Fruit fly (Drosophila melanogaster) whole organism, embryonic: ENCODE data around the gene CG43063.
A peak's percentile ranks its signal among the peaks of the same experiment; 100 is the strongest.

Source experiments
- CG10431 ChIP-seq: fragments of 200-800 bp; sonication (Bioruptor generic); optimal IDR thresholded peaks from 3 replicates; lab custom pipeline; 2018; ENCODE audit warnings: missing biosample characterization, mild to moderate bottlenecking, missing genetic modification characterization
- CG11723 ChIP-seq: fragments of 200-800 bp; sonication (Bioruptor generic); optimal IDR thresholded peaks from 2 replicates; lab custom pipeline; 2017; ENCODE audit warnings: missing biosample characterization, mild to moderate bottlenecking, missing genetic modification characterization
- CG12942 ChIP-seq: fragments of 200-800 bp; sonication (Bioruptor generic); optimal IDR thresholded peaks from 3 replicates; lab custom pipeline; 2016; ENCODE audit warnings: missing biosample characterization, missing genetic modification characterization
- CG14050 ChIP-seq: fragments of 200-800 bp; sonication (Bioruptor generic); IDR thresholded peaks from 3 replicates; pipeline ENCODE4 v1.3.6; 2022; ENCODE audit warnings: missing biosample characterization, missing genetic modification characterization
- CG15269 ChIP-seq: fragments of 200-800 bp; sonication (Bioruptor generic); optimal IDR thresholded peaks from 2 replicates; lab custom pipeline; 2018; ENCODE audit warnings: missing biosample characterization, mild to moderate bottlenecking, missing genetic modification characterization, moderate library complexity
- CG15479 ChIP-seq: fragments of 200-800 bp; sonication (Bioruptor generic); optimal IDR thresholded peaks from 3 replicates; lab custom pipeline; 2019; ENCODE audit warnings: missing biosample characterization, mild to moderate bottlenecking, missing genetic modification characterization, moderate library complexity
- CG1647 ChIP-seq: fragments of 200-800 bp; sonication (Bioruptor generic); optimal IDR thresholded peaks from 3 replicates; lab custom pipeline; 2016; ENCODE audit warnings: missing biosample characterization, missing genetic modification characterization
- CG17361 ChIP-seq: fragments of 200-800 bp; sonication (Bioruptor generic); IDR thresholded peaks from 3 replicates; pipeline ENCODE4 v1.3.6; 2022; ENCODE audit warnings: missing biosample characterization, missing genetic modification characterization
- CG1832 ChIP-seq: fragments of 200-800 bp; sonication (Bioruptor generic); optimal IDR thresholded peaks from 2 replicates; lab custom pipeline; 2017; ENCODE audit warnings: missing biosample characterization, mild to moderate bottlenecking, missing genetic modification characterization, inconsistent platforms
- CG33213 ChIP-seq: fragments of 200-800 bp; sonication (Bioruptor generic); optimal IDR thresholded peaks from 3 replicates; lab custom pipeline; 2016; ENCODE audit warnings: missing biosample characterization, missing genetic modification characterization
- CG4360 ChIP-seq: fragments of 200-800 bp; sonication (Bioruptor generic); IDR thresholded peaks from 2 replicates; pipeline ENCODE4 v1.3.6; 2022; ENCODE audit warnings: missing biosample characterization, missing genetic modification characterization
- CG7271 ChIP-seq: fragments of 200-800 bp; sonication (Bioruptor generic); optimal IDR thresholded peaks from 2 replicates; lab custom pipeline; 2018; ENCODE audit warnings: missing biosample characterization, mild to moderate bottlenecking, missing genetic modification characterization, moderate library complexity
- CG9437 ChIP-seq: fragments of 200-800 bp; sonication (Bioruptor generic); optimal IDR thresholded peaks from 2 replicates; lab custom pipeline; 2018; ENCODE audit warnings: missing biosample characterization, mild to moderate bottlenecking, missing genetic modification characterization
- CTCF ChIP-seq: fragments of 200-800 bp; sonication (Bioruptor generic); optimal IDR thresholded peaks from 2 replicates; lab custom pipeline; 2017; ENCODE audit warnings: missing biosample characterization, mild to moderate bottlenecking, missing genetic modification characterization, moderate library complexity
- D19A ChIP-seq: fragments of 200-800 bp; optimal IDR thresholded peaks from 3 replicates; lab custom pipeline; 2019; ENCODE audit warnings: missing biosample characterization, mild to moderate bottlenecking, missing genetic modification characterization, moderate library complexity
- Deaf1 ChIP-seq: fragments of 200-800 bp; optimal IDR thresholded peaks from 3 replicates; lab custom pipeline; 2019; ENCODE audit warnings: missing biosample characterization, mild to moderate bottlenecking, missing genetic modification characterization, moderate library complexity
- Dll ChIP-seq: fragments of 200-800 bp; sonication (Bioruptor generic); IDR thresholded peaks from 4 replicates; pipeline ENCODE4 v1.3.6; 2022; ENCODE audit warnings: missing biosample characterization, missing genetic modification characterization; ENCODE audit not compliant: partially characterized antibody
- Drgx ChIP-seq: fragments of 200-800 bp; sonication (Bioruptor generic); IDR thresholded peaks from 2 replicates; pipeline ENCODE4 v1.3.6; 2022; ENCODE audit warnings: missing biosample characterization, missing genetic modification characterization
- Fer1 ChIP-seq: fragments of 200-800 bp; sonication (Bioruptor generic); optimal IDR thresholded peaks from 2 replicates; lab custom pipeline; 2017; ENCODE audit warnings: missing biosample characterization, mild to moderate bottlenecking, missing genetic modification characterization
- Fer2 ChIP-seq: fragments of 200-800 bp; sonication (Bioruptor generic); optimal IDR thresholded peaks from 2 replicates; lab custom pipeline; 2018; ENCODE audit warnings: missing biosample characterization, mild to moderate bottlenecking, missing genetic modification characterization, moderate library complexity
- HLH4C ChIP-seq: fragments of 200-800 bp; sonication (Bioruptor generic); IDR thresholded peaks from 3 replicates; pipeline ENCODE4 v1.3.6; 2022; ENCODE audit warnings: missing biosample characterization, missing genetic modification characterization; ENCODE audit not compliant: partially characterized antibody
- Hr39 ChIP-seq: fragments of >200 bp; optimal IDR thresholded peaks from 2 replicates; lab custom pipeline; 2017
- Myb ChIP-seq: fragments of 200-800 bp; sonication (Bioruptor generic); optimal IDR thresholded peaks from 2 replicates; lab custom pipeline; 2016; ENCODE audit warnings: missing biosample characterization, missing genetic modification characterization
- Nf-YA ChIP-seq: fragments of 200-800 bp; sonication (Bioruptor generic); IDR thresholded peaks from 2 replicates; pipeline ENCODE4 v1.3.6; 2022; ENCODE audit warnings: missing biosample characterization, missing genetic modification characterization
- Nf-YB ChIP-seq: fragments of 200-800 bp; sonication (Bioruptor generic); optimal IDR thresholded peaks from 3 replicates; lab custom pipeline; 2019; ENCODE audit warnings: missing biosample characterization, mild to moderate bottlenecking, missing genetic modification characterization, moderate library complexity
- Nf-YC ChIP-seq: fragments of 200-800 bp; optimal IDR thresholded peaks from 3 replicates; lab custom pipeline; 2019; ENCODE audit warnings: missing biosample characterization, mild to moderate bottlenecking, missing genetic modification characterization, moderate library complexity
- Optix ChIP-seq: fragments of 200-800 bp; sonication (Bioruptor generic); IDR thresholded peaks from 3 replicates; pipeline ENCODE4 v1.3.6; 2022; ENCODE audit warnings: missing biosample characterization, missing genetic modification characterization
- Trl ChIP-seq, 3 experiments: fragments of >200 bp in 2 of 3; fragments of 200-800 bp in 1 of 3; sonication (Bioruptor generic) in 1 of 3; optimal IDR thresholded peaks; 2 replicates in 1 of 3; 3 replicates in 2 of 3; lab custom pipeline; 2016 to 2017; ENCODE audit warnings: missing biosample characterization in 1 of 3, missing genetic modification characterization in 1 of 3
- Xrp1 ChIP-seq: fragments of 200-800 bp; sonication (Bioruptor generic); IDR thresholded peaks from 2 replicates; pipeline ENCODE4 v1.3.6; 2022; ENCODE audit warnings: missing biosample characterization, missing genetic modification characterization
- ara ChIP-seq: fragments of 200-800 bp; sonication (Bioruptor generic); IDR thresholded peaks from 2 replicates; pipeline ENCODE4 v1.3.6; 2022; ENCODE audit warnings: missing biosample characterization, missing genetic modification characterization
- cad ChIP-seq: fragments of >200 bp; optimal IDR thresholded peaks from 2 replicates; lab custom pipeline; 2017; ENCODE audit warnings: missing biosample characterization, missing genetic modification characterization
- cg ChIP-seq: fragments of 200-800 bp; sonication (Bioruptor generic); optimal IDR thresholded peaks from 3 replicates; lab custom pipeline; 2019; ENCODE audit warnings: missing biosample characterization, mild to moderate bottlenecking, missing genetic modification characterization, moderate library complexity
- ci ChIP-seq: fragments of 200-800 bp; sonication (Bioruptor generic); IDR thresholded peaks from 3 replicates; pipeline ENCODE4 v1.3.6; 2022; ENCODE audit warnings: missing biosample characterization, missing genetic modification characterization
- croc ChIP-seq: fragments of 200-800 bp; sonication (Bioruptor generic); conservative IDR thresholded peaks from 3 replicates; pipeline ENCODE4 v1.3.6; 2022; ENCODE audit warnings: missing biosample characterization, missing genetic modification characterization
- dysf ChIP-seq: fragments of 200-800 bp; sonication (Bioruptor generic); IDR thresholded peaks from 3 replicates; pipeline ENCODE4 v1.3.6; 2022; ENCODE audit warnings: missing biosample characterization, missing genetic modification characterization
- ewg ChIP-seq: fragments of 200-800 bp; sonication (Bioruptor generic); optimal IDR thresholded peaks from 3 replicates; lab custom pipeline; 2017; ENCODE audit warnings: mild to moderate bottlenecking, missing biosample characterization, missing genetic modification reagents, missing genetic modification characterization
- exex ChIP-seq: fragments of 200-800 bp; sonication (Bioruptor generic); optimal IDR thresholded peaks from 4 replicates; lab custom pipeline; 2018; ENCODE audit warnings: missing biosample characterization, mild to moderate bottlenecking, missing genetic modification characterization, moderate library complexity
- gcm2 ChIP-seq: fragments of 200-800 bp; sonication (Bioruptor generic); optimal IDR thresholded peaks from 2 replicates; lab custom pipeline; 2016; ENCODE audit warnings: missing biosample characterization, missing genetic modification characterization
- grn ChIP-seq: fragments of 200-800 bp; sonication (Bioruptor generic); optimal IDR thresholded peaks from 3 replicates; lab custom pipeline; 2017; ENCODE audit warnings: missing biosample characterization, missing genetic modification characterization
- jing ChIP-seq: fragments of 200-800 bp; sonication (Bioruptor generic); optimal IDR thresholded peaks from 2 replicates; lab custom pipeline; 2018; ENCODE audit warnings: missing biosample characterization, mild to moderate bottlenecking, missing genetic modification characterization
- knrl ChIP-seq: fragments of 200-800 bp; sonication (Bioruptor generic); IDR thresholded peaks from 3 replicates; pipeline ENCODE4 v1.3.6; 2022; ENCODE audit warnings: missing biosample characterization, missing genetic modification characterization; ENCODE audit not compliant: partially characterized antibody
- nmo ChIP-seq: fragments of 200-800 bp; sonication (Bioruptor generic); optimal IDR thresholded peaks from 2 replicates; lab custom pipeline; 2018; ENCODE audit warnings: missing biosample characterization, mild to moderate bottlenecking, missing genetic modification characterization, moderate library complexity
- nom ChIP-seq: fragments of 200-800 bp; sonication (Bioruptor generic); optimal IDR thresholded peaks from 2 replicates; lab custom pipeline; 2017; ENCODE audit warnings: missing biosample characterization, missing genetic modification characterization, mild to moderate bottlenecking, moderate library complexity, missing genetic modification reagents
- odd ChIP-seq: fragments of 200-800 bp; sonication (Bioruptor generic); optimal IDR thresholded peaks from 2 replicates; lab custom pipeline; 2017; ENCODE audit warnings: missing biosample characterization, mild to moderate bottlenecking, missing genetic modification characterization
- otp ChIP-seq: fragments of 200-800 bp; sonication (Bioruptor generic); IDR thresholded peaks from 3 replicates; pipeline ENCODE4, ENCODE4 v1.3.6; 2022; ENCODE audit warnings: missing biosample characterization, missing genetic modification characterization
- tll ChIP-seq, 2 experiments: fragments of 200-800 bp in 1 of 2; fragments of >200 bp in 1 of 2; sonication (Bioruptor generic) in 1 of 2; optimal IDR thresholded peaks; 2 replicates each; lab custom pipeline; 2017 to 2019; ENCODE audit warnings: missing biosample characterization in 2 of 2, missing genetic modification characterization in 2 of 2, mild to moderate bottlenecking in 1 of 2, moderate library complexity in 1 of 2
- toy ChIP-seq: fragments of 200-800 bp; sonication (Bioruptor generic); IDR thresholded peaks from 2 replicates; pipeline ENCODE4 v1.3.6; 2022; ENCODE audit warnings: missing biosample characterization, missing genetic modification characterization
- tup ChIP-seq: fragments of 200-800 bp; sonication (Bioruptor generic); optimal IDR thresholded peaks from 2 replicates; lab custom pipeline; 2016; ENCODE audit warnings: missing biosample characterization, mild to moderate bottlenecking, missing genetic modification characterization, moderate library complexity
- wdn ChIP-seq: fragments of 200-800 bp; sonication (Bioruptor generic); IDR thresholded peaks from 2 replicates; pipeline ENCODE4 v1.3.6; 2022; ENCODE audit warnings: missing biosample characterization, missing genetic modification characterization
- z ChIP-seq: fragments of 200-800 bp; sonication (Bioruptor generic); IDR thresholded peaks from 3 replicates; pipeline ENCODE4 v1.3.6; 2022; ENCODE audit warnings: missing biosample characterization, missing genetic modification characterization
- zen ChIP-seq: fragments of 200-800 bp; sonication (Bioruptor generic); optimal IDR thresholded peaks from 3 replicates; lab custom pipeline; 2018; ENCODE audit warnings: missing biosample characterization, mild to moderate bottlenecking, missing genetic modification characterization, moderate library complexity

The CG43063 gene

DNA sequence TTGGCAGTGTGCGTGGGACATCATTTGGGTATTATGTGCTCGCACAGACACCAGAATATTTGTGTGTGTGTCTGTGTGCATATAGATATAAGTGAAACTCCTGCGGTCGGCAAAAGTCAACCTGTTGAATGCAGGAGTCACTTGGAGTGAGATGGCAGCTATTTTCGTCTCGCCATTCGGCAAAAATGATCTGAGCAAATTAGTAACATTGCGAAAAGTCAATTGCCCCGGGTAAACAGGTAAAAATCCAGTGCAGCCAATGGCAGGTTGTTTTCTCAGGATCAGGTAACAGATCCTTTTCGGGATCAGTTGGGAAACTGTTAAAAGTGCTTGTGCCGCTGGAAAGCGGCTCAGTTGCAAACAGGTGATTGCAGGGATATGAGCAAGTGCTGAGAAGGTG is 14.0 kb upstream of the CG43063 start:
- TF ChIP-seq croc (GFP tag; lab: Robert Waterston, UW) (no peak), CG4360 (GFP tag; lab: Robert Waterston, UW) (no peak), Xrp1 (GFP tag; lab: Robert Waterston, UW) (no peak), CG15479 (GFP tag; lab: Kevin White, UChicago) (peak; percentile 93), zen (tag; lab: Kevin White, UChicago) (peak; percentile 62), tll (GFP tag; optimal IDR thresholded peaks at IDR 0.05; lab: Kevin White, UChicago) (peak; percentile 31 to 99), Drgx (GFP tag; lab: Robert Waterston, UW) (no peak), cg (peak; percentile 14), tup (no peak), cad (GFP tag; lab: Kevin White, UChicago) (peak; percentile 63), CG12942 (GFP tag; lab: Kevin White, UChicago) (no peak), Fer1 (GFP tag; lab: Kevin White, UChicago) (no peak), Myb (no peak)

dm6 chr3R:13073174-13073573 is 12.8 kb upstream of the CG43063 start:
- TF ChIP-seq HLH4C (GFP tag; lab: Robert Waterston, UW): no peak
- no peak for TF ChIP-seq ara
- TF ChIP-seq Nf-YC (tag; lab: Kevin White, UChicago): peak; percentile 86
- peak; percentile 4 for TF ChIP-seq Hr39 (lab: Kevin White, UChicago)
- TF ChIP-seq CG14050 (GFP tag; lab: Robert Waterston, UW): no peak
- no peak for TF ChIP-seq CG10431 (GFP tag; lab: Kevin White, UChicago)
- no peak for TF ChIP-seq gcm2
- TF ChIP-seq Fer2: no peak
- no peak for TF ChIP-seq toy (GFP tag; lab: Robert Waterston, UW)
- no peak for TF ChIP-seq CG33213 (GFP tag; lab: Kevin White, UChicago)
- TF ChIP-seq ewg (GFP tag; lab: Kevin White, UChicago): peak; percentile 12
- no peak for TF ChIP-seq CG1832 (GFP tag; lab: Kevin White, UChicago)
- no peak for TF ChIP-seq jing (GFP tag; lab: Kevin White, UChicago)
- TF ChIP-seq Deaf1 (tag; lab: Kevin White, UChicago): peak; percentile 42
- peak; percentile 78 for TF ChIP-seq Nf-YB (GFP tag; lab: Kevin White, UChicago)
- peak; percentile 93 for TF ChIP-seq z (GFP tag; lab: Robert Waterston, UW)
- TF ChIP-seq CG17361 (GFP tag; lab: Robert Waterston, UW): no peak
- no peak for TF ChIP-seq odd
- no peak for TF ChIP-seq otp (GFP tag; lab: Robert Waterston, UW)
- no peak for TF ChIP-seq CG15269
- TF ChIP-seq grn (GFP tag; lab: Kevin White, UChicago): no peak
- TF ChIP-seq cg: peak; percentile 63
- TF ChIP-seq Optix (GFP tag; lab: Robert Waterston, UW): no peak
- no peak for TF ChIP-seq CG11723
- no peak for TF ChIP-seq CTCF (GFP tag; lab: Kevin White, UChicago)
- TF ChIP-seq CG7271: no peak
- no peak for TF ChIP-seq nmo (GFP tag; lab: Kevin White, UChicago)
- no peak for TF ChIP-seq wdn (GFP tag; lab: Robert Waterston, UW)

DNA sequence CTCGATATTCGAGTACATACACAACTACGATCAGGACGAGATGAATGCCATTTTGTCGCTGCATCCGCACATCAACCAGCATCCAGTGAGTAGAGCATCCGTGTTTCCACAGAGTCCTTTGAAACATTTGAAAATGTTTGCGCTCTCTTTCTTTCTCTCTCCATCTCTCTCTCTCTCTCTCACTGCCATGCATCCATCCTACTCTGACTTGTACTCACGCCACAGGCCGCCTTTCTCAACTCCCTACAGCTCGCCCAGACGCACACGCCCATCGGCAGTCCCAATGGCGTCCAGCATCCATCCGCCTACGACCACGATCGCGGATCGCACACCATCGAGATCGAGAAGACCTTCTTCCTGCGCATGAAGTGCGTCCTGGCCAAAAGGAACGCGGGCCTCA is 11.4 kb upstream of the CG43063 start:
- TF ChIP-seq Trl (optimal IDR thresholded peaks at IDR 0.05; lab: Kevin White, UChicago): peak in 1 of 2 experiments; percentile 5
- no peak for TF ChIP-seq Trl (GFP tag; optimal IDR thresholded peaks at IDR 0.05; lab: Kevin White, UChicago)
- no peak for TF ChIP-seq CG9437 (GFP tag; lab: Kevin White, UChicago)
- peak; percentile 6 for TF ChIP-seq Nf-YC (tag; lab: Kevin White, UChicago)
- no peak for TF ChIP-seq z (GFP tag; lab: Robert Waterston, UW)
- TF ChIP-seq D19A (tag; lab: Kevin White, UChicago): no peak
- TF ChIP-seq CG1647 (GFP tag; lab: Kevin White, UChicago): no peak
- no peak for TF ChIP-seq Dll
- peak; percentile 63 for TF ChIP-seq CG1832 (GFP tag; lab: Kevin White, UChicago)
- TF ChIP-seq ci (GFP tag; lab: Robert Waterston, UW): no peak
- TF ChIP-seq Nf-YA: no peak
- TF ChIP-seq knrl (GFP tag; lab: Robert Waterston, UW): no peak
- no peak for TF ChIP-seq exex (tag; lab: Kevin White, UChicago)
- TF ChIP-seq toy (GFP tag; lab: Robert Waterston, UW): no peak
- no peak for TF ChIP-seq dysf (GFP tag; lab: Robert Waterston, UW)
- TF ChIP-seq nom: no peak
